Worm (Caenorhabditis elegans): ENCODE data around the gene oac-42.

DNA sequence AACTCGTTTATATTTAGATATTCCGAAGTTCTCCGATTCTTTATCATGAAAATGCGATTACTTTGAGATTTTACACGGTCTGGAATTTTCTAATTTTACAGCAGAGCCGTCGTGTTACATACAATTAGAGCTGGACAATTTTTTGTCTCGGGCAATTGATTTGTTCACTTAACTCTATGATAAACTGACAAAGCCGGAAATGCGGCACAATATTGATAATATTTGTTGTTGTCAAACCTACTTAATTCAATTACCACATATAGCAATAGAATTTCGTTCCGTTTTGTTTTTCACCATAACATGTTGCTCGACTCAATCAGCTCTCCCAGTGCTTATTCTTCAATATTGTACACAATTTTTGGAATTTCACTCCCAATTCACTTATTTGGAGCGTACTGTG, 21.6 kb downstream of the oac-42 start, which contains the start of gene srh-299:
- TF ChIP-seq daf-19 (GFP tag; conservative IDR thresholded peaks at IDR 0.05) (no peak), lir-3 (tag; optimal IDR thresholded peaks at IDR 0.05) (no peak), daf-12 (tag; optimal IDR thresholded peaks at IDR 0.05) (no peak), dmd-8 (GFP tag; IDR thresholded peaks at IDR 0.05) (no peak), hlh-30 (tag; optimal IDR thresholded peaks at IDR 0.05; ENCODE audit: insufficient read depth) (no peak), unc-130 (GFP tag; optimal IDR thresholded peaks at IDR 0.05) (no peak), pha-4 (GFP tag; IDR thresholded peaks at IDR 0.05) (no peak), pha-4 (tag; optimal IDR thresholded peaks at IDR 0.05) (no peak), ces-1 (GFP tag; optimal IDR thresholded peaks at IDR 0.05) (no peak), ama-1 (optimal IDR thresholded peaks at IDR 0.05) (no peak), ztf-11 (tag; optimal IDR thresholded peaks at IDR 0.05) (no peak), dpl-1 (GFP tag; optimal IDR thresholded peaks at IDR 0.05) (no peak)
